Worm (Caenorhabditis elegans): Measurements from ENCODE around the gene T07D1.3.

ce11 chrX:2425284-2425683 is 17.9 kb downstream of the T07D1.3 start:
- no peak for TF ChIP-seq elt-3 (tag; optimal IDR thresholded peaks at IDR 0.05)
- TF ChIP-seq mep-1 (tag; optimal IDR thresholded peaks at IDR 0.05), result no peak
- TF ChIP-seq alr-1 (tag; optimal IDR thresholded peaks at IDR 0.05; ENCODE audit: borderline replicate concordance), result no peak
- TF ChIP-seq nhr-20 (tag; optimal IDR thresholded peaks at IDR 0.05), result no peak
- no peak for TF ChIP-seq lir-3 (tag; optimal IDR thresholded peaks at IDR 0.05; ENCODE audit: poor library complexity)
- TF ChIP-seq sox-4 (tag; optimal IDR thresholded peaks at IDR 0.05), result no peak
- no peak for TF ChIP-seq ztf-11 (tag; optimal IDR thresholded peaks at IDR 0.05)
- TF ChIP-seq mdl-1 (tag; optimal IDR thresholded peaks at IDR 0.05), result no peak
- no peak for TF ChIP-seq skn-1 (tag; optimal IDR thresholded peaks at IDR 0.05)
- TF ChIP-seq irx-1 (tag; optimal IDR thresholded peaks at IDR 0.05), result no peak
